Fruit fly (Drosophila melanogaster) whole organism, adult: Measurements from ENCODE around the gene CG31872.

Experiments used
- CG14711 ChIP-seq: fragments of 200-800 bp; sonication (Bioruptor generic); optimal IDR thresholded peaks from 2 replicates; lab custom pipeline; 2018; ENCODE audit warnings: missing biosample characterization, mild to moderate bottlenecking, missing genetic modification characterization, moderate library complexity
- CG5204 ChIP-seq: fragments of 200-800 bp; sonication (Bioruptor generic); optimal IDR thresholded peaks from 2 replicates; lab custom pipeline; 2016; ENCODE audit warnings: missing biosample characterization, missing genetic modification characterization
- CG7101 ChIP-seq: fragments of 200-800 bp; sonication (Bioruptor generic); optimal IDR thresholded peaks from 2 replicates; lab custom pipeline; 2018; ENCODE audit warnings: missing biosample characterization, mild to moderate bottlenecking, missing genetic modification characterization, moderate library complexity
- Crg-1 ChIP-seq: fragments of 200-800 bp; sonication (Bioruptor generic); optimal IDR thresholded peaks from 2 replicates; lab custom pipeline; 2016; ENCODE audit warnings: missing biosample characterization, missing genetic modification characterization
- Mnt ChIP-seq: fragments of 200-800 bp; sonication (Bioruptor generic); optimal IDR thresholded peaks from 2 replicates; lab custom pipeline; 2016; ENCODE audit warnings: missing biosample characterization, mild to moderate bottlenecking, missing genetic modification characterization
- bab1 ChIP-seq: fragments of 200-800 bp; sonication (Bioruptor generic); optimal IDR thresholded peaks from 3 replicates; lab custom pipeline; 2019; ENCODE audit warnings: missing biosample characterization, mild to moderate bottlenecking, missing genetic modification characterization, moderate library complexity
- cic ChIP-seq: fragments of 200-800 bp; sonication (Bioruptor generic); optimal IDR thresholded peaks from 2 replicates; lab custom pipeline; 2017; ENCODE audit warnings: missing biosample characterization, mild to moderate bottlenecking, missing genetic modification characterization, moderate library complexity
- kay ChIP-seq: fragments of 200-800 bp; sonication (Bioruptor generic); peaks from one replicate; lab custom pipeline; 2016; ENCODE audit warnings: missing biosample characterization, missing genetic modification characterization, borderline replicate concordance

- no peak for TF ChIP-seq Crg-1
- TF ChIP-seq kay (GFP tag; lab: Kevin White, UChicago) = no peak
- TF ChIP-seq CG14711 = no peak
- no peak for TF ChIP-seq CG7101 (tag; lab: Kevin White, UChicago)
- no peak for TF ChIP-seq CG5204 (GFP tag; lab: Kevin White, UChicago)
- no peak for TF ChIP-seq cic (GFP tag; lab: Kevin White, UChicago)
- TF ChIP-seq Mnt (GFP tag; lab: Kevin White, UChicago) = no peak
- TF ChIP-seq bab1 (GFP tag; lab: Kevin White, UChicago) = no peak
Measured at dm6 chr2L:10687009-10687793, 47.5 kb downstream of the CG31872 start, which contains the start of gene CG7296.
